Fruit fly (Drosophila melanogaster): ENCODE results near the gene neo.

neo gene

DNA sequence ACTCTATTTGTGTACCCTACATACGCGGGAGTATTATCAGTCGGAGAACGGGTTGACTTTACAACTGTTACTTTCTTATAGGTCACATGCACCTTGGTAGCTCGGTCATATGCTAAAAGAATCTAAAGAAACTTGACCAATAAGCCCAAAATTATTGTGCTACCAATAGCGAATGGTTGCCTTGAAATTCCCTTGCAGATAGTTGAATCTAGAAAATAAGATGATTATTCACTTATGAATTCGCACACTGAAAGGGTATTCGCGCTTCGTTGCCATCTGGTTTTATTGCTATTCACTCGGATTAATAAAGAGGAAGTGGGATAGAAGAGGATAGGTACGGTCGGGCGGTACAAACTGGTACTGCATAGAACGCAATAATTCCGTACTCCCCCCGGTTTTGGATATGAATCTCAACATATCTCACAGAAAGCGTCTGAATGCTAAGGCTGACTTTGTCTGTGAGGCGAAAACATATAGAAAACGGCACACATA is 45.1 kb upstream of the neo start (continued):
- TF ChIP-seq CG6765 (GFP tag; optimal IDR thresholded peaks at IDR 0.05) (peak; percentile 59), CG6272 (GFP tag; IDR thresholded peaks at IDR 0.05) (peak; percentile 21; the same call in 1 of the 2 replicates), Hmr (GFP tag; optimal IDR thresholded peaks at IDR 0.05) (peak; percentile 80), CG8765 (GFP tag; IDR thresholded peaks at IDR 0.05) (no peak; the same call in 1 of the 2 replicates), CG12769 (tag; optimal IDR thresholded peaks at IDR 0.05) (peak; percentile 90), CG4730 (GFP tag; IDR thresholded peaks at IDR 0.05) (peak; percentile 64; the same call in 1 of the 2 replicates), CG6254 (GFP tag; optimal IDR thresholded peaks at IDR 0.05) (peak; percentile 21), CG10147 (GFP tag; optimal IDR thresholded peaks at IDR 0.05) (peak; percentile 81), CG15479 (GFP tag; optimal IDR thresholded peaks at IDR 0.05) (no peak), CG7745 (tag; optimal IDR thresholded peaks at IDR 0.05) (no peak), Gsc (GFP tag; IDR thresholded peaks at IDR 0.05) (no peak), CG13296 (GFP tag; optimal IDR thresholded peaks at IDR 0.05) (peak; percentile 27), CG10543 (GFP tag; optimal IDR thresholded peaks at IDR 0.05) (peak; percentile 69), Gug (GFP tag; IDR thresholded peaks at IDR 0.05) (peak; percentile 72; the same call in 3 of the 4 replicates)

DNA sequence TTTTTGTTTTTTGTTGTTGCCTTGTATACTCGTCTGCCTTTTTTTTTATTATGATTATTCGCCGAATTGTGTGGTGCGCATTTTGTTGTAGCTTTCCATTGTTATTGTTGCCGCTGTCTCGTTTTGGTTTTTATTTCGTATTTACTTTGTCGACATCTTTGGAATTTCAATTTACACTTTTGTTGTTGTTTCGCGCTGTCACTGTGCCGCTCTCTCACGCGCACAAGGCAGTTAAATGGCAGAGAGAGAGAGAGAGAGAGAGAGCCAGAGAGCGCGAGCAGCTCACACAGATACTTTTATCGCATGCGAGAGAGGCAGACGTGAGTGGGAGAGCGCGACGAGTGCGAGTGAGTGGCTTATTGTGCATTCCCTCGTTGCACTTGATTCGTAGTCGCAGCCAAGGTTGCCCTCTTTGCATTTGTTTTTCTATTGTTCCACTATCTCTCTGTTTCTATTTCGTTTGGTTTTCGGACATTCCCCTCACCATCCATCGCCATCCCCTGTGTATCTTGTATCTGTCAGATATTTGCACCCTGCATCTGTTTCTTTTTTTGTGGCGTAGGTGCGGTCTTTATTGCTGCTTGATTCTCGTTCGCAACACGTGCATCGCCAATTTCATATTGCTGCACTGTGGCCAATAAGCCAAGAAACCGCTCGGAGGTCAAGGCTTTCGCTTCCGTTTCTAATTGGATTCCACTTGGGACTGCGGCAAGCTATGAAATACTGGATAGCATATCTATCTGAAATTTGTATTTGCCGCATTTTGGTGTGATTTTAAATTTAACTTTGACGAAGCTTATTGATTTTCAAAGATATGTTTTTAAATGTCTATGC is 44.4 kb upstream of the neo start:
- TF ChIP-seq CG34224 (GFP tag; IDR thresholded peaks at IDR 0.05; ENCODE audit: partially characterized antibody), result peak; percentile 85
- TF ChIP-seq CG10462 (GFP tag; optimal IDR thresholded peaks at IDR 0.05), result no peak
- no peak for TF ChIP-seq CG30403 (GFP tag; optimal IDR thresholded peaks at IDR 0.05)
- no peak for TF ChIP-seq CG10274 (GFP tag; optimal IDR thresholded peaks at IDR 0.05)
- TF ChIP-seq Lim3 (GFP tag; IDR thresholded peaks at IDR 0.05), result no peak
- TF ChIP-seq CG17802 (tag; optimal IDR thresholded peaks at IDR 0.05), result no peak
- TF ChIP-seq CG3726 (GFP tag; IDR thresholded peaks at IDR 0.05), result no peak
- TF ChIP-seq B-H2 (GFP tag; optimal IDR thresholded peaks at IDR 0.05), result peak; percentile 23
- no peak for TF ChIP-seq pzg (GFP tag; optimal IDR thresholded peaks at IDR 0.05)
- TF ChIP-seq wek (GFP tag; optimal IDR thresholded peaks at IDR 0.05), result peak; percentile 59
- no peak for TF ChIP-seq Hand (GFP tag; optimal IDR thresholded peaks at IDR 0.05)
- peak; percentile 91 for TF ChIP-seq CG4360 (GFP tag; IDR thresholded peaks at IDR 0.05)
- TF ChIP-seq unpg (GFP tag; optimal IDR thresholded peaks at IDR 0.05), result peak; percentile 30
- TF ChIP-seq CG18262 (tag; optimal IDR thresholded peaks at IDR 0.05), result no peak
- TF ChIP-seq CG43689 (GFP tag; IDR thresholded peaks at IDR 0.05), result no peak
- 0 out of 2 replicates have a peak, but pooled peaks have one; percentile 47 for TF ChIP-seq sna (GFP tag; IDR thresholded peaks at IDR 0.05; ENCODE audit: partially characterized antibody)
- TF ChIP-seq fu2 (GFP tag; optimal IDR thresholded peaks at IDR 0.05), result no peak
- peak; percentile 29 for TF ChIP-seq CG12071 (GFP tag; optimal IDR thresholded peaks at IDR 0.05)
- TF ChIP-seq HLH3B (GFP tag; IDR thresholded peaks at IDR 0.05), result no peak; the same call in 1 of the 2 replicates
- TF ChIP-seq Bgb (GFP tag; IDR thresholded peaks at IDR 0.05; ENCODE audit: partially characterized antibody), result peak; percentile 38; the same call in 1 of the 2 replicates
- no peak for TF ChIP-seq CG10543 (GFP tag; optimal IDR thresholded peaks at IDR 0.05)
- peak; percentile 57; the same call in 1 of the 3 replicates for TF ChIP-seq ci (GFP tag; IDR thresholded peaks at IDR 0.05)
- no peak for TF ChIP-seq CG31388 (GFP tag; optimal IDR thresholded peaks at IDR 0.05)
- no peak for TF ChIP-seq usp (GFP tag; optimal IDR thresholded peaks at IDR 0.05)
- no peak for TF ChIP-seq CG10366 (GFP tag; IDR thresholded peaks at IDR 0.05)
- TF ChIP-seq Dfd (GFP tag; optimal IDR thresholded peaks at IDR 0.05), result no peak
- TF ChIP-seq CG7357 (GFP tag; IDR thresholded peaks at IDR 0.05), result no peak
- no peak for TF ChIP-seq CG5180 (GFP tag; optimal IDR thresholded peaks at IDR 0.05)
- peak; percentile 54 for TF ChIP-seq sqz (GFP tag; optimal IDR thresholded peaks at IDR 0.05)
- no peak for TF ChIP-seq Six4 (GFP tag; optimal IDR thresholded peaks at IDR 0.05)
- TF ChIP-seq Hr3 (GFP tag; optimal IDR thresholded peaks at IDR 0.05), result no peak
- peak; percentile 44 to 91 for TF ChIP-seq insv (GFP tag; optimal IDR thresholded peaks at IDR 0.05)
- no peak for TF ChIP-seq CG2129 (GFP tag; IDR thresholded peaks at IDR 0.05; ENCODE audit: partially characterized antibody)
- TF ChIP-seq CG4854 (GFP tag; optimal IDR thresholded peaks at IDR 0.05), result no peak

All from whole organism, embryonic.